Fruit fly (Drosophila melanogaster) whole organism, embryonic: ENCODE results near the gene mthl11.

Experiments used
- Awh ChIP-seq: fragments of 200-800 bp; sonication (Bioruptor generic); IDR thresholded peaks from 2 replicates; pipeline ENCODE4, ENCODE4 v1.3.6; 2022; ENCODE audit warnings: missing biosample characterization, missing genetic modification characterization
- B-H1 ChIP-seq: fragments of 200-800 bp; sonication (Bioruptor generic); IDR thresholded peaks from 3 replicates; pipeline ENCODE4 v1.3.6; 2022; ENCODE audit warnings: missing biosample characterization, missing genetic modification characterization
- CG11085 ChIP-seq: fragments of 200-800 bp; sonication (Bioruptor generic); IDR thresholded peaks from 2 replicates; pipeline ENCODE4 v1.3.6; 2022; ENCODE audit warnings: missing biosample characterization, missing genetic modification characterization
- CG11398 ChIP-seq: fragments of 200-800 bp; sonication (Bioruptor generic); optimal IDR thresholded peaks from 2 replicates; lab custom pipeline; 2016; ENCODE audit warnings: missing biosample characterization, missing genetic modification characterization
- CG11504 ChIP-seq: fragments of 200-800 bp; sonication (Bioruptor generic); optimal IDR thresholded peaks from 3 replicates; lab custom pipeline; 2019; ENCODE audit warnings: missing biosample characterization, mild to moderate bottlenecking, missing genetic modification characterization, moderate library complexity
- CG12236 ChIP-seq: fragments of 200-800 bp; sonication (Bioruptor generic); optimal IDR thresholded peaks from 2 replicates; lab custom pipeline; 2016; ENCODE audit warnings: missing biosample characterization, missing genetic modification characterization
- CG12659 ChIP-seq: fragments of 200-800 bp; sonication (Bioruptor generic); optimal IDR thresholded peaks from 3 replicates; lab custom pipeline; 2017; ENCODE audit warnings: mild to moderate bottlenecking, missing biosample characterization, missing genetic modification reagents, missing genetic modification characterization
- CG15073 ChIP-seq: fragments of 200-800 bp; sonication (Bioruptor generic); optimal IDR thresholded peaks from 2 replicates; lab custom pipeline; 2016; ENCODE audit warnings: missing biosample characterization, missing genetic modification characterization
- CG17802 ChIP-seq: fragments of 200-800 bp; sonication (Bioruptor generic); optimal IDR thresholded peaks from 2 replicates; lab custom pipeline; 2018; ENCODE audit warnings: missing biosample characterization, mild to moderate bottlenecking, missing genetic modification characterization, moderate library complexity
- CG3281 ChIP-seq: fragments of 200-800 bp; sonication (Bioruptor generic); optimal IDR thresholded peaks from 3 replicates; lab custom pipeline; 2017; ENCODE audit warnings: missing biosample characterization, mild to moderate bottlenecking, missing genetic modification characterization
- CG3726 ChIP-seq: fragments of 200-800 bp; sonication (Bioruptor generic); IDR thresholded peaks from 3 replicates; pipeline ENCODE4, ENCODE4 v1.3.6; 2022; ENCODE audit warnings: missing biosample characterization, missing genetic modification characterization
- CG3838 ChIP-seq: fragments of 200-800 bp; sonication (Bioruptor generic); optimal IDR thresholded peaks from 3 replicates; lab custom pipeline; 2016; ENCODE audit warnings: missing biosample characterization, missing genetic modification characterization
- CG42726 ChIP-seq: fragments of 200-800 bp; sonication (Bioruptor generic); IDR thresholded peaks from 2 replicates; pipeline ENCODE4 v1.3.6; 2022; ENCODE audit warnings: missing biosample characterization, missing genetic modification characterization; ENCODE audit not compliant: partially characterized antibody
- CG6854 ChIP-seq: fragments of 200-800 bp; sonication (Bioruptor generic); optimal IDR thresholded peaks from 3 replicates; lab custom pipeline; 2017; ENCODE audit warnings: missing biosample characterization, mild to moderate bottlenecking, missing genetic modification characterization
- CG7357 ChIP-seq: fragments of 200-800 bp; sonication (Bioruptor generic); IDR thresholded peaks from 3 replicates; pipeline ENCODE4 v1.3.6; 2022; ENCODE audit warnings: missing biosample characterization, missing genetic modification characterization
- CG8388 ChIP-seq: fragments of 200-800 bp; sonication (Bioruptor generic); optimal IDR thresholded peaks from 2 replicates; lab custom pipeline; 2019; ENCODE audit warnings: missing biosample characterization, mild to moderate bottlenecking, missing genetic modification characterization, moderate library complexity
- CkIIα-i1 ChIP-seq: fragments of 200-800 bp; sonication (Bioruptor generic); IDR thresholded peaks from 2 replicates; pipeline ENCODE4 v1.3.6; 2022; ENCODE audit warnings: missing biosample characterization, missing genetic modification characterization
- Ets65A ChIP-seq: fragments of 200-800 bp; sonication (Bioruptor generic); peaks from one replicate; lab custom pipeline; 2016; ENCODE audit warnings: missing biosample characterization, missing genetic modification characterization
- H15 ChIP-seq: fragments of 200-800 bp; sonication (Bioruptor generic); IDR thresholded peaks from 3 replicates; pipeline ENCODE4 v1.3.6; 2022; ENCODE audit warnings: missing biosample characterization, missing genetic modification characterization
- HLH54F ChIP-seq: fragments of 200-800 bp; sonication (Bioruptor generic); optimal IDR thresholded peaks from 3 replicates; lab custom pipeline; 2016; ENCODE audit warnings: missing biosample characterization, missing genetic modification characterization
- Hand ChIP-seq: fragments of 200-800 bp; sonication (Bioruptor generic); optimal IDR thresholded peaks from 2 replicates; lab custom pipeline; 2017; ENCODE audit warnings: mild to moderate bottlenecking, missing biosample characterization, missing genetic modification reagents, missing genetic modification characterization
- Hr3 ChIP-seq: fragments of 200-800 bp; sonication (Bioruptor generic); optimal IDR thresholded peaks from 3 replicates; lab custom pipeline; 2016; ENCODE audit warnings: missing biosample characterization, missing genetic modification characterization
- Jarid2 ChIP-seq: fragments of 200-800 bp; sonication (Bioruptor generic); optimal IDR thresholded peaks from 3 replicates; lab custom pipeline; 2017; ENCODE audit warnings: mild to moderate bottlenecking, missing biosample characterization, missing genetic modification reagents, missing genetic modification characterization
- Ssrp ChIP-seq: fragments of 200-800 bp; sonication (Bioruptor generic); optimal IDR thresholded peaks from 2 replicates; lab custom pipeline; 2018; ENCODE audit warnings: missing biosample characterization, mild to moderate bottlenecking, missing genetic modification characterization, moderate library complexity
- Stat92E ChIP-seq, 3 experiments: fragments of >200 bp in 2 of 3; fragments of 200-800 bp in 1 of 3; sonication (Bioruptor generic) in 1 of 3; optimal IDR thresholded peaks; 2 replicates each; lab custom pipeline; 2017 to 2019; ENCODE audit warnings: missing biosample characterization in 3 of 3, missing genetic modification characterization in 3 of 3, mild to moderate bottlenecking in 1 of 3, moderate library complexity in 1 of 3
- bigmax ChIP-seq: fragments of 200-800 bp; sonication (Bioruptor generic); optimal IDR thresholded peaks from 2 replicates; lab custom pipeline; 2018; ENCODE audit warnings: missing biosample characterization, mild to moderate bottlenecking, missing genetic modification characterization
- br ChIP-seq: fragments of >200 bp; optimal IDR thresholded peaks from 2 replicates; lab custom pipeline; 2017
- bsh ChIP-seq, 2 experiments: fragments of 200-800 bp; sonication (Bioruptor generic); optimal IDR thresholded peaks; 2 replicates each; lab custom pipeline; 2017 to 2018; ENCODE audit warnings: mild to moderate bottlenecking in 2 of 2, missing biosample characterization in 2 of 2, missing genetic modification characterization in 2 of 2, moderate library complexity in 1 of 2
- cato ChIP-seq: fragments of 200-800 bp; sonication (Bioruptor generic); optimal IDR thresholded peaks from 2 replicates; lab custom pipeline; 2016; ENCODE audit warnings: missing biosample characterization, missing genetic modification characterization, borderline replicate concordance
- cg ChIP-seq: fragments of 200-800 bp; sonication (Bioruptor generic); optimal IDR thresholded peaks from 3 replicates; lab custom pipeline; 2019; ENCODE audit warnings: missing biosample characterization, mild to moderate bottlenecking, missing genetic modification characterization, moderate library complexity
- ci ChIP-seq: fragments of 200-800 bp; sonication (Bioruptor generic); IDR thresholded peaks from 3 replicates; pipeline ENCODE4 v1.3.6; 2022; ENCODE audit warnings: missing biosample characterization, missing genetic modification characterization
- cwo ChIP-seq: fragments of 200-800 bp; sonication (Bioruptor generic); optimal IDR thresholded peaks from 3 replicates; lab custom pipeline; 2017; ENCODE audit warnings: missing biosample characterization, missing genetic modification characterization, mild to moderate bottlenecking, moderate library complexity, missing genetic modification reagents
- dpn ChIP-seq, 2 experiments: fragments of 200-800 bp; sonication (Bioruptor generic); optimal IDR thresholded peaks; 3 replicates each; lab custom pipeline; 2016; ENCODE audit warnings: missing biosample characterization in 2 of 2, missing genetic modification characterization in 2 of 2
- emc ChIP-seq: fragments of 200-800 bp; sonication (Bioruptor generic); optimal IDR thresholded peaks from 2 replicates; lab custom pipeline; 2016; ENCODE audit warnings: missing biosample characterization, missing genetic modification characterization
- eve ChIP-seq, 2 experiments: fragments of >200 bp; optimal IDR thresholded peaks; 2 replicates each; lab custom pipeline; 2017; ENCODE audit warnings: missing biosample characterization in 2 of 2, missing genetic modification characterization in 2 of 2
- gcm ChIP-seq: fragments of 200-800 bp; sonication (Bioruptor generic); optimal IDR thresholded peaks from 2 replicates; lab custom pipeline; 2019; ENCODE audit warnings: missing biosample characterization, mild to moderate bottlenecking, missing genetic modification characterization, moderate library complexity
- h ChIP-seq: fragments of >200 bp; optimal IDR thresholded peaks from 2 replicates; lab custom pipeline; 2017
- insv ChIP-seq, 2 experiments: fragments of 200-800 bp; sonication (Bioruptor generic); optimal IDR thresholded peaks; 3 replicates each; lab custom pipeline; 2016 to 2018; ENCODE audit warnings: missing biosample characterization in 2 of 2, missing genetic modification characterization in 2 of 2
- jigr1 ChIP-seq: fragments of 200-800 bp; sonication (Bioruptor generic); IDR thresholded peaks from 3 replicates; pipeline ENCODE4 v1.3.6; 2022; ENCODE audit warnings: missing biosample characterization, missing genetic modification characterization
- odd ChIP-seq: fragments of 200-800 bp; sonication (Bioruptor generic); optimal IDR thresholded peaks from 2 replicates; lab custom pipeline; 2017; ENCODE audit warnings: missing biosample characterization, mild to moderate bottlenecking, missing genetic modification characterization
- psq ChIP-seq: fragments of 200-800 bp; sonication (Bioruptor generic); optimal IDR thresholded peaks from 2 replicates; lab custom pipeline; 2017; ENCODE audit warnings: missing biosample characterization, missing genetic modification characterization
- run ChIP-seq: fragments of 200-800 bp; sonication (Bioruptor generic); optimal IDR thresholded peaks from 3 replicates; lab custom pipeline; 2018; ENCODE audit warnings: missing biosample characterization, mild to moderate bottlenecking, missing genetic modification characterization
- shn ChIP-seq: fragments of 200-800 bp; sonication (Bioruptor generic); optimal IDR thresholded peaks from 3 replicates; lab custom pipeline; 2016; ENCODE audit warnings: missing biosample characterization, missing genetic modification characterization
- unpg ChIP-seq: fragments of 200-800 bp; sonication (Bioruptor generic); optimal IDR thresholded peaks from 3 replicates; lab custom pipeline; 2018; ENCODE audit warnings: missing biosample characterization, mild to moderate bottlenecking, missing genetic modification characterization, moderate library complexity
- usp ChIP-seq: fragments of >200 bp; optimal IDR thresholded peaks from 2 replicates; lab custom pipeline; 2017; ENCODE audit warnings: missing biosample characterization, missing genetic modification characterization
- vfl ChIP-seq: fragments of 200-800 bp; sonication (Bioruptor generic); optimal IDR thresholded peaks from 2 replicates; lab custom pipeline; 2016; ENCODE audit warnings: missing biosample characterization, missing genetic modification characterization

The mthl11 gene

DNA sequence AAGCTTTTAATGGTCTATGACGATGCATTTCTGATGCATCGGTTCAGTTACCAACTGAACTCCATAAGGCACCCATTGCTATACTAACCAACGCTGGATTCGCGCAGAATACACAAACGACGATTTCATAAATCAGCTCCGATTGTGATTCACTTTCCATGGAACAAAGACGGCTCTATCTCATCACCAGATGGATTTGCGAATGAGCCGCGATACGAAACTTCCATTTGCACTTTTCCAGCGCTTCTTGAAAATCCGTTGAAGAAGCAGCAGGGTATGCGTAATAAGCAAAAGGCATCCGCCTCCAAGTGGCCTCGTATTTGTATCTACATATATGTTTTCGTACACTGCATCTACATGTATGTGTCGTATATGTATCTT is 8.3 kb upstream of the mthl11 start:
- TF ChIP-seq eve (GFP tag; optimal IDR thresholded peaks at IDR 0.05; lab: Kevin White, UChicago), result peak in 1 of 2 experiments; percentile 53
- peak; percentile 30 for TF ChIP-seq cg (GFP tag; lab: Kevin White, UChicago)
- TF ChIP-seq Ssrp, result no peak

DNA sequence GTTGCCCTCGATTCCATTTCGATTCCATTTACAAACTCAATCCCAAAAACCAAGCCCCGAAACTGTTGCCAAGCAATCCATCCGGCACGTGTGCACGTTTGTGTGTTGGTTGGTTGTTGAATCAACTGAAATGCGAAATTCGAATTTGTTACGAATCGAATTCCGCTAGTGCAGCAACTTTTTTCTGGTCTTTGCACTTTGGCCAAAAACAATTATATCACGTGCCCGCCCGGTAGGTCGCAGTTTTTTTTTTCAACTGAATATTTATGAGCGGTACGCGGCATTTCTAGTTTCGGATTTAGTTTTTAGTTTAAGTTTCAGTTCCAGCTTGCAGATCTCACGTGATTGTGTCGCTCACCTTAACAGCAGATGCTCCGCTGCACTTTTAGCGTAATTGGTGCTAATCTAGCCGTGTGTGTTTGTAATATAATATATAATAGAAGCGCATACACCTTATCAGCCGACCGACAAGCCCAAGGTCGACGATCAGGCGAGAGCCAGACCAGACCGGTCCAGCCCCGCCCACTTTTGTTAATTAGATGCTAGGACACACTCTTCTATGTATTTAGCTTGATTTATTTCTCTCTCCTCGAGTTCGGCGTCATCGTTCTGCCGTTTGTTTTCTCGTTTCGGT is 7.7 kb upstream of the mthl11 start:
- no peak for TF ChIP-seq dpn (GFP tag; optimal IDR thresholded peaks at IDR 0.05; lab: Kevin White, UChicago)
- TF ChIP-seq CkIIα-i1, result no peak
- no peak for TF ChIP-seq CG12659 (GFP tag; lab: Kevin White, UChicago)
- TF ChIP-seq emc (GFP tag; lab: Kevin White, UChicago), result no peak
- TF ChIP-seq cwo (GFP tag; lab: Kevin White, UChicago), result peak; percentile 93
- TF ChIP-seq ci (GFP tag; lab: Robert Waterston, UW), result 0 out of 3 replicates have a peak, but pooled peaks have one; percentile 26
- no peak for TF ChIP-seq bigmax
- no peak for TF ChIP-seq insv (GFP tag; optimal IDR thresholded peaks at IDR 0.05; lab: Kevin White, UChicago)
- TF ChIP-seq CG11504, result no peak
- no peak for TF ChIP-seq CG3281 (GFP tag; lab: Kevin White, UChicago)

DNA sequence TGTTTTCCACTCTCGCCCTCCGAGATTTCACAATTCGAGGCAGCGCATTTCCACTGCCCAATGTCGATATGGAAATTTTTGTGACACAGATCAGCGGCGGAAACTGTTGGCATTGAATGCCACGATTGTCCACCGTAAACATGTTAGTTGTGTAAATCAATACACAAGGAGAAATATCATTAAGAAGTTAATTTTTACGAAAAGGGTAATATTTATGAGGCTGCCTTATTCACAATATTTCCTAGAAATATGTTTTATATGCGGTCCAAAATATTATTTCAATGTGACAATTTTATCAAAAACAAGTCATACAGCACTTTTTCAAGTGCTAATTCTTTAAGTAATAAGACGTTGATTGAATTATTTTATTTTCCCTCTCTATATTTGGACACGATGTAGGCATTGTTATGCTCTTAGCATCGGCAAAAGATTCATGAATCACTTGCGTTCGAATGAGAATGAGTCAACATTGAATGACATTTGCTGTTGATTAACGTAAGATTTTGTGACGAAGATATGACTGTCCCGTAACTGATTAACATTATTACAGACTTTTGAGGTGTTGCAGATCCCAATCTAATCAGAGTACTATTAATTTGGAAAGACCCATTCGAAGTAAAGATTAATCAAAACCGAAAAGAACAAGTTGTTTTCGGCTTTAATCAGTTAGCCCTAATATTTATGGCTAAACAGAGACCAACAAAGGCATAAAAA is 7.0 kb upstream of the mthl11 start:
- TF ChIP-seq CG42726 (GFP tag; lab: Robert Waterston, UW) (no peak), CG11398 (peak; percentile 68), CG17802 (tag; lab: Kevin White, UChicago) (no peak), Hand (peak; percentile 46), Awh (GFP tag; lab: Robert Waterston, UW) (peak; percentile 82), CG3726 (peak; percentile 67; the same call in 2 of the 3 replicates), psq (GFP tag; lab: Kevin White, UChicago) (peak; percentile 44), H15 (GFP tag; lab: Robert Waterston, UW) (peak; percentile 72; the same call in 2 of the 3 replicates), CG12236 (GFP tag; lab: Kevin White, UChicago) (peak; percentile 64), HLH54F (peak; percentile 48), jigr1 (GFP tag; lab: Robert Waterston, UW) (no peak), Jarid2 (GFP tag; lab: Kevin White, UChicago) (peak; percentile 56), CG3281 (GFP tag; lab: Kevin White, UChicago) (peak; percentile 38), B-H1 (GFP tag; lab: Robert Waterston, UW) (peak; percentile 84), Hr3 (GFP tag; lab: Kevin White, UChicago) (peak; percentile 85), shn (GFP tag; lab: Kevin White, UChicago) (peak; percentile 43), CG15073 (no peak), unpg (GFP tag; lab: Kevin White, UChicago) (peak; percentile 90), Ets65A (peak; percentile 86), CG8388 (GFP tag; lab: Kevin White, UChicago) (peak; percentile 73), CG3838 (peak; percentile 71), gcm (peak; percentile 77), vfl (GFP tag; lab: Kevin White, UChicago) (no peak), bsh (GFP tag; optimal IDR thresholded peaks at IDR 0.05; lab: Kevin White, UChicago) (peak in 1 of 2 experiments; percentile 83), run (tag; lab: Kevin White, UChicago) (peak; percentile 82), usp (no peak), cato (GFP tag; lab: Kevin White, UChicago) (peak; percentile 63), Stat92E (GFP tag; optimal IDR thresholded peaks at IDR 0.05; lab: Kevin White, UChicago) (no peak), odd (GFP tag; lab: Kevin White, UChicago) (peak; percentile 78), h (lab: Kevin White, UChicago) (no peak), CG7357 (peak; percentile 75), CG11085 (GFP tag; lab: Robert Waterston, UW) (peak; percentile 54; the same call in 1 of the 2 replicates), CG6854 (GFP tag; lab: Kevin White, UChicago) (peak; percentile 1), br (lab: Kevin White, UChicago) (no peak)
